Fruit fly (Drosophila melanogaster) whole organism, adult: ENCODE data around the gene Snap24.

Experiments used
- CG14711 ChIP-seq: fragments of 200-800 bp; sonication (Bioruptor generic); optimal IDR thresholded peaks from 2 replicates; lab custom pipeline; 2018; ENCODE audit warnings: missing biosample characterization, mild to moderate bottlenecking, missing genetic modification characterization, moderate library complexity
- CG33017 ChIP-seq: fragments of 200-800 bp; sonication (Bioruptor generic); optimal IDR thresholded peaks from 2 replicates; lab custom pipeline; 2018; ENCODE audit warnings: missing biosample characterization, mild to moderate bottlenecking, missing genetic modification characterization, moderate library complexity
- CG7045 ChIP-seq: fragments of 200-800 bp; sonication (Bioruptor generic); optimal IDR thresholded peaks from 2 replicates; lab custom pipeline; 2017; ENCODE audit warnings: missing biosample characterization, mild to moderate bottlenecking, missing genetic modification characterization
- CG7101 ChIP-seq: fragments of 200-800 bp; sonication (Bioruptor generic); optimal IDR thresholded peaks from 2 replicates; lab custom pipeline; 2018; ENCODE audit warnings: missing biosample characterization, mild to moderate bottlenecking, missing genetic modification characterization, moderate library complexity
- Crg-1 ChIP-seq: fragments of 200-800 bp; sonication (Bioruptor generic); optimal IDR thresholded peaks from 2 replicates; lab custom pipeline; 2016; ENCODE audit warnings: missing biosample characterization, missing genetic modification characterization
- Hr96 ChIP-seq: fragments of 200-800 bp; sonication (Bioruptor generic); optimal IDR thresholded peaks from 2 replicates; lab custom pipeline; 2016; ENCODE audit warnings: missing biosample characterization, missing genetic modification characterization
- pad ChIP-seq: fragments of 200-800 bp; sonication (Bioruptor generic); optimal IDR thresholded peaks from 3 replicates; lab custom pipeline; 2017; ENCODE audit warnings: missing biosample characterization, missing genetic modification characterization, mild to moderate bottlenecking, moderate library complexity, missing genetic modification reagents

dm6 chr3R:9735151-9735550, 27.8 kb downstream of the Snap24 start:
- TF ChIP-seq Crg-1 (GFP tag; lab: Kevin White, UChicago) (no peak), CG7101 (no peak), CG33017 (tag; lab: Kevin White, UChicago) (no peak), pad (GFP tag; lab: Kevin White, UChicago) (no peak), CG14711 (tag; lab: Kevin White, UChicago) (no peak), Hr96 (GFP tag; lab: Kevin White, UChicago) (no peak), CG7045 (GFP tag; lab: Kevin White, UChicago) (no peak)
